Fruit fly (Drosophila melanogaster) S2 (cell line): Measurements from ENCODE around the gene CG13862.

Experiments used
- CG8478 ChIP-seq: fragments of >200 bp; optimal IDR thresholded peaks from 2 replicates; lab custom pipeline; 2018
- CTCF ChIP-seq, 2 experiments: fragments of >200 bp; optimal IDR thresholded peaks; 2 replicates each; lab custom pipeline; 2018

DNA sequence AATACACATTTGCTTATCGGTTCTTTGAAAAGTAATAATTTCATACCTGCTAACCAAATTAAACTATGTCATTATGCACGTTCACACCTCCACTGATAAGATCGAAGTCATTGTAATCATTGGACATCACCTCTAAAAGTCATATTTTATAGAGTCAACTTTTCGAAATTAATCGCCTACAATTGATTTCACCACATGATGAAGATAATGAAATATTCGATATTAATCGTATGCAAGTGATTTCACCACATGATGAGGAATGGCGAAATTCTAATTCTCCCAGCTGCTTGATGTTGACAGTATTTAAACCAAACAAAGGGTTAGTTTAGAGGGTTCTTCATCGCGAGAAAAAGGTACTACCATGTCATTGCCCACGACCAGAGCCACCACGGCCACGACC, 43.9 kb downstream of the CG13862 start, which contains the start of gene CG18596:
- TF ChIP-seq CG8478 (lab: Kevin White, UChicago) = no peak
- TF ChIP-seq CTCF (optimal IDR thresholded peaks at IDR 0.05; lab: Kevin White, UChicago) = no peak
